Fruit fly (Drosophila melanogaster): ENCODE results near the gene jim.

The jim gene

dm6 chr3L:22742945-22743582 lies 91.9 kb downstream of the jim start:
- TF ChIP-seq CG12605 (GFP tag; IDR thresholded peaks at IDR 0.05) (no peak; the same call in 1 of the 2 replicates), CG4496 (GFP tag; IDR thresholded peaks at IDR 0.05) (peak; percentile 74), CG32121 (GFP tag; IDR thresholded peaks at IDR 0.05) (no peak), fd96Ca (GFP tag; IDR thresholded peaks at IDR 0.05) (no peak), CG8159 (tag; optimal IDR thresholded peaks at IDR 0.05) (peak; percentile 49), rn (GFP tag; IDR thresholded peaks at IDR 0.05) (no peak), EcR (GFP tag; optimal IDR thresholded peaks at IDR 0.05) (no peak), Pif1B (GFP tag; optimal IDR thresholded peaks at IDR 0.05) (no peak), CG14655 (GFP tag; optimal IDR thresholded peaks at IDR 0.05) (no peak), D1 (tag; optimal IDR thresholded peaks at IDR 0.05) (peak; percentile 54), CG34367 (tag; optimal IDR thresholded peaks at IDR 0.05) (no peak), CG13204 (GFP tag; optimal IDR thresholded peaks at IDR 0.05) (no peak), Pif1A (GFP tag; optimal IDR thresholded peaks at IDR 0.05) (peak; percentile 13), CG8301 (tag; optimal IDR thresholded peaks at IDR 0.05) (peak; percentile 13), CG10348 (GFP tag; IDR thresholded peaks at IDR 0.05) (no peak), gl (tag; optimal IDR thresholded peaks at IDR 0.05) (no peak), CG17806 (tag; optimal IDR thresholded peaks at IDR 0.05) (peak; percentile 22), CG15710 (tag; optimal IDR thresholded peaks at IDR 0.05) (peak; percentile 2), Snoo (tag; optimal IDR thresholded peaks at IDR 0.05) (peak; percentile 10), CG9948 (tag; optimal IDR thresholded peaks at IDR 0.05) (peak; percentile 15), Ets98B (GFP tag; IDR thresholded peaks at IDR 0.05) (no peak; the same call in 1 of the 2 replicates)

dm6 chr3L:22742121-22742531 lies 92.9 kb downstream of the jim start:
- no peak for TF ChIP-seq fd96Ca (GFP tag; IDR thresholded peaks at IDR 0.05)
- TF ChIP-seq CG4496 (GFP tag; IDR thresholded peaks at IDR 0.05), result peak; percentile 74; the same call in 2 of the 3 replicates
- TF ChIP-seq CG15710 (tag; optimal IDR thresholded peaks at IDR 0.05), result no peak
- TF ChIP-seq EcR (GFP tag; optimal IDR thresholded peaks at IDR 0.05), result peak; percentile 17
- TF ChIP-seq Ets98B (GFP tag; IDR thresholded peaks at IDR 0.05), result no peak
- TF ChIP-seq CG8159 (tag; optimal IDR thresholded peaks at IDR 0.05), result no peak
- TF ChIP-seq CG13204 (GFP tag; optimal IDR thresholded peaks at IDR 0.05), result peak; percentile 77
- no peak for TF ChIP-seq D1 (tag; optimal IDR thresholded peaks at IDR 0.05)
- no peak for TF ChIP-seq CG10348 (GFP tag; IDR thresholded peaks at IDR 0.05)
- no peak for TF ChIP-seq CG14655 (GFP tag; optimal IDR thresholded peaks at IDR 0.05)
- TF ChIP-seq CG8301 (tag; optimal IDR thresholded peaks at IDR 0.05), result no peak
- no peak for TF ChIP-seq CG32121 (GFP tag; IDR thresholded peaks at IDR 0.05)
- no peak for TF ChIP-seq rn (GFP tag; IDR thresholded peaks at IDR 0.05)

- TF ChIP-seq rn (GFP tag; IDR thresholded peaks at IDR 0.05), result no peak; the same call in none of the 2 replicates
- TF ChIP-seq CG13204 (GFP tag; optimal IDR thresholded peaks at IDR 0.05), result no peak
- no peak for TF ChIP-seq D1 (tag; optimal IDR thresholded peaks at IDR 0.05)
- peak; percentile 52; the same call in 1 of the 2 replicates for TF ChIP-seq CG12605 (GFP tag; IDR thresholded peaks at IDR 0.05)
- TF ChIP-seq EcR (GFP tag; optimal IDR thresholded peaks at IDR 0.05), result peak; percentile 53
- peak; percentile 84 for TF ChIP-seq Pif1B (GFP tag; optimal IDR thresholded peaks at IDR 0.05)
- TF ChIP-seq CG8159 (tag; optimal IDR thresholded peaks at IDR 0.05), result peak; percentile 81
- peak; percentile 74 for TF ChIP-seq Ets98B (GFP tag; IDR thresholded peaks at IDR 0.05)
- peak; percentile 82 for TF ChIP-seq CG32121 (GFP tag; IDR thresholded peaks at IDR 0.05)
- peak; percentile 30 for TF ChIP-seq gl (tag; optimal IDR thresholded peaks at IDR 0.05)
- peak; percentile 87 for TF ChIP-seq Snoo (tag; optimal IDR thresholded peaks at IDR 0.05)
- TF ChIP-seq CG8301 (tag; optimal IDR thresholded peaks at IDR 0.05), result peak; percentile 64
- peak; percentile 67 for TF ChIP-seq CG9948 (tag; optimal IDR thresholded peaks at IDR 0.05)
- peak; percentile 82 for TF ChIP-seq CG15710 (tag; optimal IDR thresholded peaks at IDR 0.05)
- TF ChIP-seq CG14655 (GFP tag; optimal IDR thresholded peaks at IDR 0.05), result peak; percentile 85
- peak; percentile 75 for TF ChIP-seq CG10348 (GFP tag; IDR thresholded peaks at IDR 0.05)
- peak; percentile 89 for TF ChIP-seq fd96Ca (GFP tag; IDR thresholded peaks at IDR 0.05)
- peak; percentile 70 for TF ChIP-seq CG34367 (tag; optimal IDR thresholded peaks at IDR 0.05)
- TF ChIP-seq CG17806 (tag; optimal IDR thresholded peaks at IDR 0.05), result peak; percentile 71
- peak; percentile 84 for TF ChIP-seq CG4496 (GFP tag; IDR thresholded peaks at IDR 0.05)
- peak; percentile 82 for TF ChIP-seq Pif1A (GFP tag; optimal IDR thresholded peaks at IDR 0.05)
These were observed 93.4 kb downstream of the jim start, which contains the start of gene CG7369 for dm6 chr3L:22741389-22742120. CG7369 (plus strand) TSS chr3L:22741793.
